Worm (Caenorhabditis elegans) whole organism, young adult: Measurements from ENCODE around the gene spp-30.
"Not testable (repeated sequence)": the region's sequence is repeated elsewhere in the genome, so short reads cannot be mapped to it uniquely, and the experiment has no call there.

Experiments used
- B0035.1 ChIP-seq: sonication (generic microtip); optimal IDR thresholded peaks from 2 replicates; lab custom pipeline; 2016; ENCODE audit warnings: missing genetic modification characterization, mild to moderate bottlenecking, missing compliant biosample characterization, missing genotype, missing genetic modification reagents
- B0261.1 ChIP-seq: sonication (generic microtip); optimal IDR thresholded peaks from 2 replicates; lab custom pipeline; 2016; ENCODE audit warnings: mild to moderate bottlenecking, missing genetic modification characterization, moderate library complexity, missing compliant biosample characterization
- B0336.3 ChIP-seq: fragments of 200-800 bp; sonication (Bioruptor generic); IDR thresholded peaks from 2 replicates; pipeline ENCODE4 v1.3.6; 2022; ENCODE audit warnings: missing genetic modification characterization, missing compliant biosample characterization
- F10E7.11 ChIP-seq: sonication (generic microtip); optimal IDR thresholded peaks from 2 replicates; lab custom pipeline; 2017; ENCODE audit warnings: mild to moderate bottlenecking, missing genetic modification characterization, moderate library complexity, missing compliant biosample characterization
- F39B2.1 ChIP-seq: fragments of 200-800 bp; sonication (Bioruptor generic); IDR thresholded peaks from 2 replicates; pipeline ENCODE4 v1.3.6; 2022; ENCODE audit warnings: missing genetic modification reagents, missing genetic modification characterization, missing compliant biosample characterization
- F52B5.7 ChIP-seq: sonication (generic microtip); optimal IDR thresholded peaks from 2 replicates; lab custom pipeline; 2016; ENCODE audit warnings: mild to moderate bottlenecking, missing genetic modification characterization, missing compliant biosample characterization
- F57A8.1 ChIP-seq: fragments of 200-800 bp; sonication (Bioruptor generic); optimal IDR thresholded peaks from 2 replicates; lab custom pipeline; 2018; ENCODE audit warnings: mild to moderate bottlenecking, missing genetic modification characterization, moderate library complexity, missing compliant biosample characterization
- F57C9.4 ChIP-seq: sonication (generic microtip); optimal IDR thresholded peaks from 2 replicates; lab custom pipeline; 2017; ENCODE audit warnings: mild to moderate bottlenecking, missing genetic modification characterization, missing compliant biosample characterization
- K11D2.4 ChIP-seq: fragments of 200-800 bp; sonication (Bioruptor generic); IDR thresholded peaks from 2 replicates; pipeline ENCODE4 v1.3.6; 2022; ENCODE audit warnings: missing genetic modification reagents, missing genetic modification characterization, missing compliant biosample characterization
- K12H6.12 ChIP-seq: fragments of 200-800 bp; sonication (Bioruptor generic); optimal IDR thresholded peaks from 2 replicates; lab custom pipeline; 2018; ENCODE audit warnings: mild to moderate bottlenecking, missing genetic modification characterization, missing compliant biosample characterization
- Y53G8AR.9 ChIP-seq: fragments of 200-800 bp; sonication (Bioruptor generic); conservative IDR thresholded peaks from 2 replicates; pipeline ENCODE4 v1.3.6; 2022; ENCODE audit warnings: missing genetic modification reagents, missing genetic modification characterization, missing compliant biosample characterization
- akir-1 ChIP-seq: fragments of 200-800 bp; sonication (Bioruptor generic); optimal IDR thresholded peaks from 2 replicates; lab custom pipeline; 2018; ENCODE audit warnings: mild to moderate bottlenecking, missing genetic modification characterization, moderate library complexity, missing compliant biosample characterization
- atf-7 ChIP-seq: sonication (generic microtip); optimal IDR thresholded peaks from 2 replicates; lab custom pipeline; 2017; ENCODE audit warnings: mild to moderate bottlenecking, missing genetic modification characterization, missing compliant biosample characterization
- athp-1 ChIP-seq: sonication (generic microtip); optimal IDR thresholded peaks from 2 replicates; lab custom pipeline; 2017; ENCODE audit warnings: mild to moderate bottlenecking, missing genetic modification characterization, missing compliant biosample characterization
- attf-5 ChIP-seq: fragments of 200-800 bp; sonication (Bioruptor generic); optimal IDR thresholded peaks from 2 replicates; lab custom pipeline; 2018; ENCODE audit warnings: mild to moderate bottlenecking, missing genetic modification characterization, missing compliant biosample characterization
- ccch-3 ChIP-seq: fragments of 200-800 bp; sonication (Bioruptor generic); optimal IDR thresholded peaks from 2 replicates; lab custom pipeline; 2018; ENCODE audit warnings: mild to moderate bottlenecking, missing genetic modification characterization, missing compliant biosample characterization
- cebp-1 ChIP-seq, 2 experiments: fragments of 200-800 bp in 1 of 2; sonication (Bioruptor generic) in 1 of 2; sonication (generic microtip) in 1 of 2; IDR thresholded peaks in 1 of 2; optimal IDR thresholded peaks in 1 of 2; 2 replicates each; pipeline versions ENCODE4 v1.3.6 to Lab custom; 2017 to 2022; ENCODE audit warnings: missing compliant biosample characterization in 2 of 2, missing genetic modification characterization in 2 of 2, mild to moderate bottlenecking in 1 of 2, missing genetic modification reagents in 1 of 2, moderate library complexity in 1 of 2
- ceh-27 ChIP-seq: fragments of 200-800 bp; sonication (Bioruptor generic); optimal IDR thresholded peaks from 2 replicates; lab custom pipeline; 2018; ENCODE audit warnings: mild to moderate bottlenecking, missing genetic modification characterization, moderate library complexity, missing compliant biosample characterization
- chd-7 ChIP-seq: sonication (generic microtip); optimal IDR thresholded peaks from 2 replicates; lab custom pipeline; 2016; ENCODE audit warnings: mild to moderate bottlenecking, missing genetic modification characterization, moderate library complexity, missing compliant biosample characterization
- dox-1 ChIP-seq: fragments of 200-800 bp; sonication (Bioruptor generic); IDR thresholded peaks from 2 replicates; pipeline ENCODE4 v1.3.6; 2022; ENCODE audit warnings: missing genetic modification reagents, missing genetic modification characterization, missing compliant biosample characterization
- egl-44 ChIP-seq: fragments of 200-800 bp; sonication (Bioruptor generic); IDR thresholded peaks from 2 replicates; pipeline ENCODE4 v1.3.6; 2022; ENCODE audit warnings: missing genetic modification reagents, missing genetic modification characterization, missing compliant biosample characterization
- egrh-3 ChIP-seq: fragments of 200-800 bp; sonication (Bioruptor generic); IDR thresholded peaks from 2 replicates; pipeline ENCODE4 v1.3.6; 2022; ENCODE audit warnings: missing genetic modification reagents, missing genetic modification characterization, missing compliant biosample characterization
- ets-4 ChIP-seq: fragments of 200-800 bp; sonication (Bioruptor generic); optimal IDR thresholded peaks from 2 replicates; lab custom pipeline; 2018; ENCODE audit warnings: mild to moderate bottlenecking, missing genetic modification characterization, missing compliant biosample characterization
- fkh-3 ChIP-seq: sonication (generic microtip); optimal IDR thresholded peaks from 2 replicates; lab custom pipeline; 2016; ENCODE audit warnings: mild to moderate bottlenecking, missing genetic modification characterization, missing compliant biosample characterization
- gei-17 ChIP-seq: fragments of 200-800 bp; sonication (Bioruptor generic); optimal IDR thresholded peaks from 2 replicates; lab custom pipeline; 2018; ENCODE audit warnings: mild to moderate bottlenecking, missing genetic modification characterization, missing compliant biosample characterization
- hmg-1.2 ChIP-seq: fragments of 200-800 bp; sonication (Bioruptor generic); IDR thresholded peaks from 2 replicates; pipeline ENCODE4 v1.3.6; 2022; ENCODE audit warnings: missing genetic modification reagents, missing genetic modification characterization, missing compliant biosample characterization
- hrde-1 ChIP-seq: sonication (generic microtip); optimal IDR thresholded peaks from 2 replicates; lab custom pipeline; 2016; ENCODE audit warnings: missing genetic modification characterization, mild to moderate bottlenecking, missing compliant biosample characterization, moderate library complexity, missing genotype, missing genetic modification reagents, borderline replicate concordance
- let-607 ChIP-seq, 2 experiments: fragments of 200-800 bp in 1 of 2; sonication (Bioruptor generic) in 1 of 2; sonication (generic microtip) in 1 of 2; optimal IDR thresholded peaks; 2 replicates each; lab custom pipeline; 2016 to 2018; ENCODE audit warnings: mild to moderate bottlenecking in 2 of 2, missing compliant biosample characterization in 2 of 2, missing genetic modification characterization in 2 of 2, moderate library complexity in 2 of 2, missing genotype in 1 of 2
- lin-40 ChIP-seq: sonication (generic microtip); optimal IDR thresholded peaks from 2 replicates; lab custom pipeline; 2016; ENCODE audit warnings: missing genetic modification characterization, mild to moderate bottlenecking, missing compliant biosample characterization, missing genotype, missing genetic modification reagents
- lir-1 ChIP-seq: fragments of 200-800 bp; sonication (Bioruptor generic); conservative IDR thresholded peaks from 2 replicates; pipeline ENCODE4 v1.3.6; 2022; ENCODE audit warnings: missing genetic modification reagents, missing genetic modification characterization, missing compliant biosample characterization
- lsl-1 ChIP-seq: fragments of 200-800 bp; sonication (Bioruptor generic); optimal IDR thresholded peaks from 2 replicates; lab custom pipeline; 2018; ENCODE audit warnings: mild to moderate bottlenecking, missing genetic modification characterization, moderate library complexity, missing compliant biosample characterization
- lsy-27 ChIP-seq: sonication (generic microtip); optimal IDR thresholded peaks from 2 replicates; lab custom pipeline; 2017; ENCODE audit warnings: missing genetic modification characterization, mild to moderate bottlenecking, missing compliant biosample characterization, antibody characterized with exemption, missing genotype, borderline replicate concordance; ENCODE audit not compliant: insufficient read depth
- madf-10 ChIP-seq: sonication (generic microtip); optimal IDR thresholded peaks from 2 replicates; lab custom pipeline; 2016; ENCODE audit warnings: mild to moderate bottlenecking, missing genetic modification characterization, missing compliant biosample characterization
- mcd-1 ChIP-seq: fragments of 200-800 bp; sonication (Bioruptor generic); IDR thresholded peaks from 2 replicates; pipeline ENCODE4 v1.3.6; 2022; ENCODE audit warnings: missing genetic modification reagents, missing genetic modification characterization, missing compliant biosample characterization
- mxl-1 ChIP-seq: sonication (generic microtip); optimal IDR thresholded peaks from 2 replicates; lab custom pipeline; 2016; ENCODE audit warnings: missing genetic modification characterization, missing compliant biosample characterization
- repo-1 ChIP-seq: sonication (generic microtip); optimal IDR thresholded peaks from 2 replicates; lab custom pipeline; 2017; ENCODE audit warnings: mild to moderate bottlenecking, missing genetic modification characterization, missing compliant biosample characterization
- snpc-1.1 ChIP-seq: sonication (generic microtip); optimal IDR thresholded peaks from 2 replicates; lab custom pipeline; 2017; ENCODE audit warnings: missing genetic modification characterization, mild to moderate bottlenecking, missing compliant biosample characterization, antibody characterized with exemption, moderate library complexity, missing genotype, missing genetic modification reagents; ENCODE audit not compliant: insufficient read depth
- snpc-4 ChIP-seq, 5 experiments: fragments of 150-350 bp in 1 of 5; sonication (generic microtip) in 4 of 5; optimal IDR thresholded peaks; 2 replicates each; lab custom pipeline; 2014 to 2018; ENCODE audit warnings: missing genetic modification characterization in 5 of 5, missing biosample characterization in 3 of 5, antibody characterized with exemption in 2 of 5, mild to moderate bottlenecking in 2 of 5, missing compliant biosample characterization in 2 of 5, missing genotype in 2 of 5, moderate library complexity in 2 of 5, missing genetic modification reagents in 1 of 5
- somi-1 ChIP-seq: fragments of 200-800 bp; sonication (Bioruptor generic); optimal IDR thresholded peaks from 2 replicates; lab custom pipeline; 2018; ENCODE audit warnings: mild to moderate bottlenecking, missing genetic modification characterization, missing compliant biosample characterization
- tbp1 ChIP-seq: fragments of 200-800 bp; sonication (Bioruptor generic); optimal IDR thresholded peaks from 2 replicates; lab custom pipeline; 2018; ENCODE audit warnings: mild to moderate bottlenecking, missing genetic modification characterization, missing compliant biosample characterization
- tlf-1 ChIP-seq: fragments of 200-800 bp; sonication (Bioruptor generic); optimal IDR thresholded peaks from 2 replicates; lab custom pipeline; 2018; ENCODE audit warnings: mild to moderate bottlenecking, missing genetic modification characterization, missing compliant biosample characterization
- zfh-2 ChIP-seq: fragments of 200-800 bp; sonication (Bioruptor generic); conservative IDR thresholded peaks from 2 replicates; pipeline ENCODE4 v1.3.6; 2022; ENCODE audit warnings: missing genetic modification reagents, missing genetic modification characterization, missing compliant biosample characterization
- ztf-18 ChIP-seq: sonication (generic microtip); optimal IDR thresholded peaks from 2 replicates; lab custom pipeline; 2016; ENCODE audit warnings: missing genotype, mild to moderate bottlenecking, missing genetic modification characterization, missing compliant biosample characterization
- ztf-26 ChIP-seq: sonication (generic microtip); optimal IDR thresholded peaks from 2 replicates; lab custom pipeline; 2017; ENCODE audit warnings: missing genetic modification characterization, missing compliant biosample characterization
- ztf-28 ChIP-seq: fragments of 200-800 bp; sonication (Bioruptor generic); IDR thresholded peaks from 2 replicates; pipeline ENCODE4 v1.3.6; 2022; ENCODE audit warnings: missing genetic modification reagents, missing genetic modification characterization, missing compliant biosample characterization
- ztf-3 ChIP-seq: fragments of 200-800 bp; sonication (Bioruptor generic); optimal IDR thresholded peaks from 2 replicates; lab custom pipeline; 2018; ENCODE audit warnings: mild to moderate bottlenecking, missing genetic modification characterization, missing compliant biosample characterization

Gene spp-30

DNA sequence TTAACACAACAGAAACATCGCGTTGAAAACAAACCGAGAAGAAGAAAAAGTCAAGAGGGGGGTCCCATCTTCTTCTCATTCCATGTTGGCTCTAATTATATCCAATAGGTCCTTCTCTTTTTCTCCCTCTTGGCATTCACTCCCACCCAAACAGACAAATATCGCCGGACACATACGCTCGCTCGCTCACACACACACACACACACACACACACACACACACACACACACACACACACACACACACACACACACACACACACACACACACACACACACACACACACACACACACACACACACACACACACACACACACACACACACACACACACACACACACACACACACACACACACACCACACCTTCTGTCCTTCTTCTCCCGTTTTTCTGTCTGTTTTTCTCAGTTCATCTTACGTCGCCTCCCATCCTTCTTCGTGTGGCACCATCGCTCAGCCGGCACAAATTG lies 15.3 kb upstream of the spp-30 start, which contains the start of gene sto-4:
Gene sto-4 (plus strand): TSS at position 360 of the 469 bp plus-strand sequence.
- TF ChIP-seq snpc-4 (GFP tag; optimal IDR thresholded peaks at IDR 0.05; lab: Kevin White, UChicago); cebp-1 (GFP tag; IDR thresholded peaks at IDR 0.05; lab: Robert Waterston, UW): not testable (repeated sequence)
- TF ChIP-seq snpc-4 (tag; optimal IDR thresholded peaks at IDR 0.05; lab: Kevin White, UChicago) (peak in 2 of 4 experiments; percentile 19 to 36), B0336.3 (GFP tag; lab: Robert Waterston, UW) (peak; percentile 74), hmg-1.2 (GFP tag; lab: Robert Waterston, UW) (peak; percentile 71), tbp1 (GFP tag; lab: Kevin White, UChicago) (peak; percentile 64), somi-1 (GFP tag; lab: Kevin White, UChicago) (peak; percentile 90), zfh-2 (GFP tag; lab: Robert Waterston, UW) (peak; percentile 84), F10E7.11 (tag; lab: Kevin White, UChicago) (peak; percentile 64), K12H6.12 (peak; percentile 98), atf-7 (tag; lab: Kevin White, UChicago) (peak; percentile 54), lin-40 (peak; percentile 77), dox-1 (peak; percentile 85; the same call in 1 of the 2 replicates), egl-44 (0 out of 2 replicates have a peak, but pooled peaks have one; percentile 50), akir-1 (GFP tag; lab: Kevin White, UChicago) (peak; percentile 56), repo-1 (peak; percentile 64), K11D2.4 (GFP tag; lab: Robert Waterston, UW) (peak; percentile 53; the same call in 1 of the 2 replicates), chd-7 (tag; lab: Kevin White, UChicago) (peak; percentile 96), egrh-3 (GFP tag; lab: Robert Waterston, UW) (peak; percentile 89), ztf-26 (peak; percentile 91), cebp-1 (tag; optimal IDR thresholded peaks at IDR 0.05; lab: Kevin White, UChicago) (peak; percentile 86), attf-5 (GFP tag; lab: Kevin White, UChicago) (peak; percentile 67), ceh-27 (GFP tag; lab: Kevin White, UChicago) (peak; percentile 96), gei-17 (peak; percentile 56), ztf-3 (peak; percentile 100), fkh-3 (tag; lab: Kevin White, UChicago) (peak; percentile 34), ztf-18 (tag; lab: Kevin White, UChicago) (peak; percentile 24), athp-1 (tag; lab: Kevin White, UChicago) (peak; percentile 63), B0035.1 (tag; lab: Kevin White, UChicago) (peak; percentile 20), lir-1 (GFP tag; lab: Robert Waterston, UW) (peak; percentile 97), B0261.1 (tag; lab: Kevin White, UChicago) (peak; percentile 29), F52B5.7 (peak; percentile 60), tlf-1 (GFP tag; lab: Kevin White, UChicago) (peak; percentile 57), mcd-1 (GFP tag; lab: Robert Waterston, UW) (peak; percentile 37; the same call in 1 of the 2 replicates), let-607 (tag; optimal IDR thresholded peaks at IDR 0.05; lab: Kevin White, UChicago) (peak in 1 of 2 experiments; percentile 61)

DNA sequence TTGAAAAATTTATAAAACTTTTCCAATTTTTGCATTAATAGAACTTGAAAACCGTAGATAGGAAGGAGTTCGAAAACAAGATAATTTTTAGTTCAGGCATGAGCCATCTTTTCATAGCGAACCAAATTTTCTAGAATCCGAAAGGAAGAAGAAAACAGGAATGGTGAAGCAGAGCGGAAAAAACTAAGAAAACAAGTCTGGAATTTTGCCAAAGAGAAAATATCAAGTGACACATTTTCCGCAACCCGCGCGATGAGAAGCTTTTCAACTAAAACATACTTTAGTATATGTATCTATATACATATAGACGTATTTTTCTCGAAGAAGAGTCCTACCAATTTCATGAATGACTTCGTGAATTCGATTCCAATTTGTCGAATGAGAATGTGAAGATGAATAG lies 13.1 kb upstream of the spp-30 start:
- TF ChIP-seq F57A8.1 (GFP tag; lab: Kevin White, UChicago) (no peak), F39B2.1 (GFP tag; lab: Robert Waterston, UW) (no peak), ccch-3 (GFP tag; lab: Kevin White, UChicago) (no peak), snpc-4 (GFP tag; optimal IDR thresholded peaks at IDR 0.05; lab: Kevin White, UChicago) (no peak), snpc-4 (tag; optimal IDR thresholded peaks at IDR 0.05; lab: Kevin White, UChicago) (no peak), lsl-1 (GFP tag; lab: Kevin White, UChicago) (no peak), snpc-1.1 (tag; lab: Kevin White, UChicago) (no peak), egl-44 (no peak), ztf-28 (GFP tag; lab: Robert Waterston, UW) (no peak), ets-4 (GFP tag; lab: Kevin White, UChicago) (no peak), hrde-1 (tag; lab: Kevin White, UChicago) (no peak), gei-17 (no peak), lsy-27 (tag; lab: Kevin White, UChicago) (no peak), madf-10 (tag; lab: Kevin White, UChicago) (no peak), Y53G8AR.9 (GFP tag; lab: Robert Waterston, UW) (no peak), F57C9.4 (tag; lab: Kevin White, UChicago) (no peak), mxl-1 (no peak)
